Worm (Caenorhabditis elegans): ENCODE data around the gene daf-11.

The daf-11 gene

DNA sequence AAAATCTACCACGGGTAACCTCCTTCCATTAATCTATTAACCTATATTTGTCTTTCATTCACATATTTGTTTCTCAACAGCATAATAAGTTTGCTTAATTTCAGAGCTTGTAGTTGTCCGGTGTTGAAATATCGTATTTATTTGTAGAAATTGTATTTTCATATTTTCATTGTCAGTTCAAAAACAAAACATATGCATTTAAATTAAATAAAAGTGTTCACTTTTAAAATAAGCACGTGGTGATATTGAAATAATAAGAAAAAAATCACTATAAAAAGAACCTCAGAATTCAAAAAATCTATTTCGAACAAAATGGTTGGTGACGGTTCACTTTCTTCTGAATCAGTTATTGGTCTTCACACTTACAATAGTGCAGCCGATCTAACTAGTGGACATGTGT, 32.8 kb upstream of the daf-11 start, which contains the start of gene T04F3.3:
Gene T04F3.3 (plus strand): TSS at position 301 of the 400 bp plus-strand sequence.
- TF ChIP-seq lsy-12 (tag; optimal IDR thresholded peaks at IDR 0.05), result no peak
- no peak for TF ChIP-seq nhr-77 (tag; optimal IDR thresholded peaks at IDR 0.05)
- no peak for TF ChIP-seq fos-1 (tag; optimal IDR thresholded peaks at IDR 0.05)
- TF ChIP-seq fkh-2 (tag; optimal IDR thresholded peaks at IDR 0.05), result no peak
- no peak for TF ChIP-seq nhr-43 (tag; optimal IDR thresholded peaks at IDR 0.05; ENCODE audit: poor library complexity, severe bottlenecking)
- no peak for TF ChIP-seq ztf-11 (tag; optimal IDR thresholded peaks at IDR 0.05)
- no peak for TF ChIP-seq ama-1 (optimal IDR thresholded peaks at IDR 0.05)
- TF ChIP-seq nhr-237 (tag; optimal IDR thresholded peaks at IDR 0.05), result no peak
- no peak for TF ChIP-seq nhr-12 (tag; optimal IDR thresholded peaks at IDR 0.05)
- TF ChIP-seq pqm-1 (tag; optimal IDR thresholded peaks at IDR 0.05), result no peak
- TF ChIP-seq ztf-4 (tag; optimal IDR thresholded peaks at IDR 0.05), result no peak
- no peak for TF ChIP-seq nhr-76 (tag; optimal IDR thresholded peaks at IDR 0.05)
- TF ChIP-seq fkh-10 (GFP tag; optimal IDR thresholded peaks at IDR 0.05), result no peak
- no peak for TF ChIP-seq nhr-11 (tag; optimal IDR thresholded peaks at IDR 0.05)
- no peak for TF ChIP-seq lin-15B (tag; optimal IDR thresholded peaks at IDR 0.05)
- TF ChIP-seq unc-39 (tag; optimal IDR thresholded peaks at IDR 0.05), result no peak

DNA sequence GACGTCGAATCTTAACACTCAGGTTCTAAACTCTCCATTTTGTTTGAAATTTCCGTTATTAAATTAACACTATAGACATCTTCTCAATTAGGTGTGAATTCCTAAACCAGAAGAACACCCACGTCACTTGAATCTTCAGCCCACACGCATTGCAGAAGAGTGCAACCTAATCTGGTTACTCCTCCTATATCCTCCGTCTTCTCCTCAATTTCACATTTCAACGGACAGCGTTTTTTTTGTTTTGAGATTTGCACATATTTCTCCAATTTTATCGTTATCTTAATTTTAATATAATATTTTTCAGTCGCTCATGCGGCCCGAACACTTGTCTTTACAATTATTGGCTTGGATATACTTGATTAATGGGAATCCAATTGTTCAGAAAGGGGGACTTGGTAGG, 31.5 kb upstream of the daf-11 start, which contains the start of gene smoc-1:
Gene smoc-1 (plus strand): TSS at position 301 of the 400 bp plus-strand sequence.
- TF ChIP-seq nhr-237 (tag; optimal IDR thresholded peaks at IDR 0.05) (no peak), unc-62 (GFP tag; optimal IDR thresholded peaks at IDR 0.05) (no peak)

DNA sequence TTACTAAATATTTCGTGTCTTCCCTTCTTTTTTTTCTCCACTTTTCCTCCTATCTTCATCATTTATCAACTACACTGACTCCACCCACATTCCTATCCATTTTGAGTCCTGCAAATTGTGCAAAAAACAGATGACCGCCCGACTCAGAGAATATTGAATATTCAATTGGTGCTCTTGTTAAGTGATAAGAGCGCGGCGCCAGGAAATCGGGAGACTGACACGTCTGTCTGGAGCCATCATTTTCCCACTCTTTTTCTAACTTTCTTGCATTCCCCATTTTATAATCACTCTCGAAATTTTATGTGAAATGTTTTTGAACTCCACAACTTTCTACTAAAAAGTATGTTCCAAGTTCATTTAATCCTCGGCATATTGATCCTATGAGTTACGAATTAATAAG, 30.0 kb upstream of the daf-11 start:
- TF ChIP-seq fkh-10 (GFP tag; optimal IDR thresholded peaks at IDR 0.05), result no peak
- TF ChIP-seq jun-1 (tag; optimal IDR thresholded peaks at IDR 0.05), result no peak
- no peak for TF ChIP-seq elt-1 (tag; optimal IDR thresholded peaks at IDR 0.05)
- TF ChIP-seq ztf-11 (tag; optimal IDR thresholded peaks at IDR 0.05), result no peak
- TF ChIP-seq elt-2 (tag; optimal IDR thresholded peaks at IDR 0.05), result peak; percentile 64
- peak; percentile 7 for TF ChIP-seq pqm-1 (tag; optimal IDR thresholded peaks at IDR 0.05)

DNA sequence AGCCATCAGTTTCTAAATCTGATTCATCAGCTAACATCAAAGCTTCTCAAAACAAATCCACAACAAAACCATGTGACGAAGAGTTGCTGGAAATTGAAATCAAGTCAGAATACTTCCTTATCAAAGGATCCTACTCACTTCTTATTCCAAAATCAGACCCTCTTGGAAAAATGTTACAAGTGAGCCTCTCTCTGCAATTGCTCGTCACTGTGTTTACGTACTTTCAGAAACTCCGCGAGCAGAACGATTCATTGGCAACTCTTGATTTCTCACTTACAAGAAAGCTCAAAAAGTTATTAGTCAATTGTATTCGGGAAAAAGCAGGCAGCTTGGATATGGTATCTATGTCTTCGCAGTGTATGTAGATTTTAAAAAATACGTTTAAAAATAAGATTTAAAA, 25.6 kb upstream of the daf-11 start:
- TF ChIP-seq unc-39 (tag; optimal IDR thresholded peaks at IDR 0.05) (no peak), nhr-11 (tag; optimal IDR thresholded peaks at IDR 0.05) (no peak), aly-2 (tag; optimal IDR thresholded peaks at IDR 0.05) (no peak), tbx-2 (tag; optimal IDR thresholded peaks at IDR 0.05) (no peak), jun-1 (tag; optimal IDR thresholded peaks at IDR 0.05) (no peak), elt-3 (tag; optimal IDR thresholded peaks at IDR 0.05) (no peak), zag-1 (tag; optimal IDR thresholded peaks at IDR 0.05) (no peak), nhr-25 (tag; optimal IDR thresholded peaks at IDR 0.05) (no peak), hmg-11 (tag; optimal IDR thresholded peaks at IDR 0.05) (no peak), unc-62 (GFP tag; optimal IDR thresholded peaks at IDR 0.05) (no peak)

DNA sequence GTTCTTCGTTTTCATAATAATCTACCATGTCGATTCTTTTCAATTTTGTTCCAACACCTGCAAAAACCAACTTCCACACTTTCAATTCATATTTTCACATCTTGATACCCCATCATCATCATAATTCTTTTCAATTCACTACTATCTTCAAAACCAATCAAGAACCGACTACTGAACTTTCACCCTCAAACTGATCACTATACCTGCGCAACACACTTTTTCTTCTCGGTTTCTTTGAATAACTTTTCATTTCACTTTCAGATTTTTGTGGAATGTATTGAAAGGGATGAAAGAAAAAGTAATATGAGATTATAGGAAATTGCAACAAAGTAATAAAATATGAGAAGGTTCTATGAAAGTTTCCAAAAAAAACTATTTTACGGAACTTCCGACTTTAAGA, 15.2 kb upstream of the daf-11 start:
- TF ChIP-seq fos-1 (tag; optimal IDR thresholded peaks at IDR 0.05) (no peak), ztf-4 (tag; optimal IDR thresholded peaks at IDR 0.05) (no peak), nhr-11 (tag; optimal IDR thresholded peaks at IDR 0.05) (no peak), ceh-9 (tag; optimal IDR thresholded peaks at IDR 0.05) (no peak), mdl-1 (tag; optimal IDR thresholded peaks at IDR 0.05) (no peak), egl-5 (tag; optimal IDR thresholded peaks at IDR 0.05) (no peak)

DNA sequence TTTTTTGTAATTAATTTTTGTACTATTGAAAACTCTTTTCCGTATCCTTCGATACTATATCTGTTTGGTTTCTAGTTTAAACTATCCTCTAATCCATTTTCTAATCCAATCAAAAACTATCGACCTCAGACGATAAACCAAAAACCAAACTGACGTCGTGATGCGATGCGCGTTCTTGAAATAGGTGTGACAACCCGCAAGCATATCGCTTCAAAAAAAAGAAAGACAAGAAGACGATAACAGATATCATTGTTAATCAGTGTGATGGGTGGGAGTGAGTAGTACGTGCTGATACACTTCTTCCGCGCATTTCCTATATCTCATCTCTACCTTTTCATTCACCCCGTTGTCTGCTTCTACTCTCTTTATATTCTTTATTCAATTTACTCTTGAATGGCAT, 13.9 kb upstream of the daf-11 start, which contains the start of gene T04F3.1:
Gene T04F3.1 (plus strand): TSS at position 246 of the 400 bp plus-strand sequence.
- TF ChIP-seq nhr-25 (tag; optimal IDR thresholded peaks at IDR 0.05) (peak; percentile 33), daf-12 (tag; optimal IDR thresholded peaks at IDR 0.05) (no peak), elt-3 (tag; optimal IDR thresholded peaks at IDR 0.05) (peak in 2 of 3 experiments; percentile 15 to 84), nhr-43 (tag; optimal IDR thresholded peaks at IDR 0.05; ENCODE audit: poor library complexity, severe bottlenecking) (peak; percentile 56), nhr-23 (tag; optimal IDR thresholded peaks at IDR 0.05) (peak; percentile 27)

DNA sequence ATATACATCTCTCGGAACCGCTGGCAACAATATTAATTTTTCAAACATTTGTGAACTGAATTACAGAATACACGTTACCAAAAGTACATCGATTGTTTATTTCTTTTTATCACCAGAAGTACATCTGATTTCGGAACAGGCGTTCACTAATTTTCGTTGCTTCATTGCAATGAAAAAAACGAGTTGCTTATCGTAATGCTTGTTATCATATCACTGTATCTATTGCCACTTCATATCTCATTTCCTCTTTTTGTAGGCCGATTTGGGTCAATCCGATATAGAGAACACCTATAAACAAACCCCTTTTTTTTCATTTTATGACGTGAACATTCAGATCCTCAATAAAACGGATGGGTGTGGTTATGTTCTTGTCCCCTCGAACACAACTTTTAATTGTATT, 11.5 kb upstream of the daf-11 start:
- TF ChIP-seq elt-3 (tag; optimal IDR thresholded peaks at IDR 0.05), result peak in 2 of 3 experiments; percentile 59 to 75
- TF ChIP-seq egl-5 (tag; optimal IDR thresholded peaks at IDR 0.05), result no peak
- TF ChIP-seq nhr-23 (tag; optimal IDR thresholded peaks at IDR 0.05), result peak; percentile 39
- TF ChIP-seq nhr-11 (tag; optimal IDR thresholded peaks at IDR 0.05), result no peak
- no peak for TF ChIP-seq nhr-67 (tag; optimal IDR thresholded peaks at IDR 0.05)
- TF ChIP-seq daf-12 (tag; optimal IDR thresholded peaks at IDR 0.05), result no peak
